Worm (Caenorhabditis elegans) whole organism, L2 larva: ENCODE measurements around the gene let-756.

Source experiments
- C34F6.9 ChIP-seq: fragments of 150-350 bp; optimal IDR thresholded peaks from 2 replicates; lab custom pipeline; 2014; ENCODE audit warnings: missing biosample characterization, missing genetic modification characterization
- F13H6.1 ChIP-seq: sonication (generic microtip); optimal IDR thresholded peaks from 2 replicates; lab custom pipeline; 2016; ENCODE audit warnings: missing genetic modification characterization, missing compliant biosample characterization
- ZK546.5 ChIP-seq: sonication (generic microtip); optimal IDR thresholded peaks from 2 replicates; lab custom pipeline; 2017; ENCODE audit warnings: missing biosample characterization, missing genetic modification characterization
- aly-2 ChIP-seq: fragments of 150-350 bp; optimal IDR thresholded peaks from 2 replicates; lab custom pipeline; 2014; ENCODE audit warnings: missing biosample characterization, missing genetic modification characterization
- ama-1 ChIP-seq: fragments of 150-350 bp; optimal IDR thresholded peaks from 2 replicates; lab custom pipeline; 2018; ENCODE audit warnings: inconsistent platforms
- blmp-1 ChIP-seq: sonication (generic microtip); optimal IDR thresholded peaks from 2 replicates; lab custom pipeline; 2017; ENCODE audit warnings: missing genetic modification characterization, mild to moderate bottlenecking, missing compliant biosample characterization, antibody characterized with exemption, moderate library complexity; ENCODE audit not compliant: insufficient read depth
- ceh-16 ChIP-seq: fragments of 150-350 bp; optimal IDR thresholded peaks from 2 replicates; lab custom pipeline; 2014; ENCODE audit warnings: missing biosample characterization, missing genetic modification characterization
- ceh-82 ChIP-seq: fragments of 150-350 bp; optimal IDR thresholded peaks from 2 replicates; lab custom pipeline; 2014; ENCODE audit warnings: missing biosample characterization, missing genetic modification characterization
- crh-2 ChIP-seq: sonication (generic microtip); optimal IDR thresholded peaks from 2 replicates; lab custom pipeline; 2017; ENCODE audit warnings: missing biosample characterization, missing genetic modification characterization
- egl-27 ChIP-seq: sonication (generic microtip); optimal IDR thresholded peaks from 3 replicates; lab custom pipeline; 2017; ENCODE audit warnings: missing biosample characterization, missing genetic modification reagents, missing genetic modification characterization
- elt-1 ChIP-seq: fragments of 150-350 bp; optimal IDR thresholded peaks from 2 replicates; lab custom pipeline; 2014; ENCODE audit warnings: missing biosample characterization, missing genetic modification characterization
- elt-3 ChIP-seq: sonication (generic microtip); optimal IDR thresholded peaks from 2 replicates; lab custom pipeline; 2017; ENCODE audit warnings: missing biosample characterization, missing genetic modification characterization
- fos-1 ChIP-seq: fragments of 150-350 bp; optimal IDR thresholded peaks from 2 replicates; lab custom pipeline; 2014; ENCODE audit warnings: missing biosample characterization, missing genetic modification characterization
- gmeb-1 ChIP-seq: fragments of 150-350 bp; optimal IDR thresholded peaks from 2 replicates; lab custom pipeline; 2014; ENCODE audit warnings: missing biosample characterization, missing genetic modification characterization
- lin-11 ChIP-seq: fragments of 150-350 bp; sonication (generic microtip); optimal IDR thresholded peaks from 2 replicates; lab custom pipeline; 2014; ENCODE audit warnings: missing biosample characterization, missing genetic modification characterization, inconsistent platforms, mixed read lengths
- lin-13 ChIP-seq: fragments of 150-350 bp; optimal IDR thresholded peaks from 2 replicates; lab custom pipeline; 2014; ENCODE audit warnings: missing biosample characterization, missing genetic modification reagents, missing genetic modification characterization
- lsy-2 ChIP-seq, 2 experiments: fragments of 150-350 bp in 1 of 2; sonication (generic microtip) in 1 of 2; optimal IDR thresholded peaks; 2 replicates each; lab custom pipeline; 2014 to 2017; ENCODE audit warnings: missing biosample characterization in 2 of 2, missing genetic modification characterization in 2 of 2
- mbf-1 ChIP-seq: sonication (generic microtip); optimal IDR thresholded peaks from 2 replicates; lab custom pipeline; 2017; ENCODE audit warnings: missing biosample characterization, missing genetic modification characterization
- mdl-1 ChIP-seq, 2 experiments: fragments of 150-350 bp in 1 of 2; sonication (generic microtip) in 1 of 2; optimal IDR thresholded peaks; 2 replicates each; lab custom pipeline; 2017; ENCODE audit warnings: missing biosample characterization in 2 of 2, missing genetic modification characterization in 2 of 2
- nhr-10 ChIP-seq: sonication (generic microtip); optimal IDR thresholded peaks from 2 replicates; lab custom pipeline; 2017; ENCODE audit warnings: missing biosample characterization, missing genetic modification characterization
- nhr-11 ChIP-seq: fragments of 150-350 bp; optimal IDR thresholded peaks from 2 replicates; lab custom pipeline; 2014; ENCODE audit warnings: missing biosample characterization, missing genetic modification characterization
- nhr-12 ChIP-seq: fragments of 150-350 bp; optimal IDR thresholded peaks from 2 replicates; lab custom pipeline; 2014; ENCODE audit warnings: missing biosample characterization, missing genetic modification characterization
- nhr-129 ChIP-seq: fragments of 150-350 bp; optimal IDR thresholded peaks from 2 replicates; lab custom pipeline; 2014; ENCODE audit warnings: missing biosample characterization, missing genetic modification characterization
- nhr-21 ChIP-seq: fragments of 150-350 bp; optimal IDR thresholded peaks from 2 replicates; lab custom pipeline; 2014; ENCODE audit warnings: missing biosample characterization, missing genetic modification characterization
- nhr-25 ChIP-seq: fragments of 150-350 bp; sonication (generic microtip); optimal IDR thresholded peaks from 3 replicates; lab custom pipeline; 2014; ENCODE audit warnings: missing biosample characterization, missing genetic modification characterization
- nhr-6 ChIP-seq: fragments of 150-350 bp; optimal IDR thresholded peaks from 2 replicates; lab custom pipeline; 2014; ENCODE audit warnings: missing biosample characterization, missing genetic modification characterization
- nhr-77 ChIP-seq: fragments of 150-350 bp; optimal IDR thresholded peaks from 2 replicates; lab custom pipeline; 2014; ENCODE audit warnings: missing biosample characterization, missing genetic modification characterization
- peb-1 ChIP-seq: fragments of 150-350 bp; optimal IDR thresholded peaks from 2 replicates; lab custom pipeline; 2014; ENCODE audit warnings: missing biosample characterization, missing genetic modification characterization
- skn-1 ChIP-seq: sonication (generic microtip); optimal IDR thresholded peaks from 2 replicates; lab custom pipeline; 2017; ENCODE audit warnings: missing biosample characterization, missing genetic modification characterization
- sma-3 ChIP-seq: sonication (generic microtip); optimal IDR thresholded peaks from 2 replicates; lab custom pipeline; 2016; ENCODE audit warnings: missing genetic modification reagents, missing genetic modification characterization, missing compliant biosample characterization
- snpc-4 ChIP-seq: fragments of 150-350 bp; optimal IDR thresholded peaks from 2 replicates; lab custom pipeline; 2014; ENCODE audit warnings: missing biosample characterization, missing genetic modification characterization
- unc-39 ChIP-seq: fragments of 150-350 bp; optimal IDR thresholded peaks from 2 replicates; lab custom pipeline; 2014; ENCODE audit warnings: missing biosample characterization, missing genetic modification characterization
- unc-55 ChIP-seq: fragments of 150-350 bp; sonication (generic microtip); optimal IDR thresholded peaks from 3 replicates; lab custom pipeline; 2014; ENCODE audit warnings: missing biosample characterization, missing genetic modification reagents, missing genetic modification characterization
- unc-62 ChIP-seq: fragments of 150-350 bp; optimal IDR thresholded peaks from 2 replicates; lab custom pipeline; 2014; ENCODE audit warnings: missing biosample characterization, missing genetic modification reagents, missing genetic modification characterization
- zag-1 ChIP-seq: fragments of 150-350 bp; optimal IDR thresholded peaks from 2 replicates; lab custom pipeline; 2014; ENCODE audit warnings: missing biosample characterization, missing genetic modification characterization
- ztf-1 ChIP-seq: fragments of 200-800 bp; sonication (Bioruptor generic); conservative IDR thresholded peaks from 2 replicates; pipeline ENCODE4 v1.3.6; 2022; ENCODE audit warnings: missing genetic modification characterization, missing compliant biosample characterization
- ztf-11 ChIP-seq: sonication (generic microtip); optimal IDR thresholded peaks from 2 replicates; lab custom pipeline; 2017; ENCODE audit warnings: missing biosample characterization, missing genetic modification characterization

Gene let-756

DNA sequence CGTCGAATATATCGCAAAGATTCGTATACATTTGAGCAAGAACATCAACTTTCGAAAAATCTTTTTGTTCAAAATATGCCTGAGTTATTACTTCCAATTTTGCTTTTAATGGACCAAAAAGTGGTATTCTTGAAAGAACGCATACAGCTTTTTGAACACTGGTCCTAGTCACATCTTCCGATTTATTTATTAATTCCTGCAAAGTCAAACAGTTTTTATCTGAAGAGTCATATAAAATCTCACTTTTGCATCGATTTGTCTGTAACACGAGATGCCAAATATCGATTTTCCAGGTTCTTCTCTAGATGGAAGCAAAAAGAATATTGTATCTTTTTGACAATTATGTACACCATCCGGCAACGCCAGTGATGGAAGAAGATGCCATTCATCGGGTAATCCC lies 42.9 kb downstream of the let-756 start:
- TF ChIP-seq nhr-12 (tag; lab: Kevin White, UChicago) (no peak), elt-1 (tag; lab: Kevin White, UChicago) (no peak), lin-13 (no peak), C34F6.9 (tag; lab: Kevin White, UChicago) (no peak), nhr-21 (tag; lab: Kevin White, UChicago) (no peak), ZK546.5 (tag; lab: Kevin White, UChicago) (no peak), lsy-2 (tag; optimal IDR thresholded peaks at IDR 0.05; lab: Kevin White, UChicago) (no peak), blmp-1 (no peak), lin-11 (tag; lab: Kevin White, UChicago) (no peak), ceh-16 (tag; lab: Kevin White, UChicago) (no peak), nhr-77 (tag; lab: Kevin White, UChicago) (no peak), ama-1 (lab: Kevin White, UChicago) (no peak), nhr-25 (tag; lab: Kevin White, UChicago) (no peak)

- TF ChIP-seq nhr-25 (tag; lab: Kevin White, UChicago) (no peak), ztf-11 (tag; lab: Kevin White, UChicago) (no peak), fos-1 (tag; lab: Kevin White, UChicago) (no peak), mdl-1 (tag; optimal IDR thresholded peaks at IDR 0.05; lab: Kevin White, UChicago) (no peak), gmeb-1 (tag; lab: Kevin White, UChicago) (no peak), unc-62 (GFP tag; lab: Kevin White, UChicago) (no peak), ztf-1 (GFP tag; lab: Robert Waterston, UW) (no peak), nhr-10 (tag; lab: Kevin White, UChicago) (no peak), peb-1 (tag; lab: Kevin White, UChicago) (no peak), lsy-2 (tag; optimal IDR thresholded peaks at IDR 0.05; lab: Kevin White, UChicago) (no peak), zag-1 (tag; lab: Kevin White, UChicago) (no peak), unc-39 (no peak), snpc-4 (tag; lab: Kevin White, UChicago) (no peak), nhr-11 (tag; lab: Kevin White, UChicago) (no peak), skn-1 (tag; lab: Kevin White, UChicago) (no peak), F13H6.1 (tag; lab: Kevin White, UChicago) (no peak), aly-2 (no peak), sma-3 (GFP tag; lab: Kevin White, UChicago) (no peak)
These were observed 43.7 kb downstream of the let-756 start, which contains the start of gene T26A5.6 for ce11 chrIII:6450596-6450995. Gene T26A5.6 (minus strand): TSS chrIII:6450696.

ce11 chrIII:6452278-6452677 lies 45.3 kb downstream of the let-756 start, which contains the start of gene set-1:
Gene set-1 (minus strand): TSS chrIII:6452378.
- TF ChIP-seq nhr-129 (tag; lab: Kevin White, UChicago) (no peak), nhr-6 (tag; lab: Kevin White, UChicago) (no peak), elt-3 (tag; lab: Kevin White, UChicago) (no peak), nhr-11 (tag; lab: Kevin White, UChicago) (no peak), nhr-21 (tag; lab: Kevin White, UChicago) (no peak), fos-1 (tag; lab: Kevin White, UChicago) (no peak), ztf-11 (tag; lab: Kevin White, UChicago) (no peak), lin-13 (no peak), crh-2 (tag; lab: Kevin White, UChicago) (no peak), elt-1 (tag; lab: Kevin White, UChicago) (no peak), egl-27 (tag; lab: Kevin White, UChicago) (no peak), lsy-2 (tag; optimal IDR thresholded peaks at IDR 0.05; lab: Kevin White, UChicago) (no peak), ceh-82 (no peak), ZK546.5 (tag; lab: Kevin White, UChicago) (no peak), mbf-1 (tag; lab: Kevin White, UChicago) (no peak), mdl-1 (tag; optimal IDR thresholded peaks at IDR 0.05; lab: Kevin White, UChicago) (no peak)

DNA sequence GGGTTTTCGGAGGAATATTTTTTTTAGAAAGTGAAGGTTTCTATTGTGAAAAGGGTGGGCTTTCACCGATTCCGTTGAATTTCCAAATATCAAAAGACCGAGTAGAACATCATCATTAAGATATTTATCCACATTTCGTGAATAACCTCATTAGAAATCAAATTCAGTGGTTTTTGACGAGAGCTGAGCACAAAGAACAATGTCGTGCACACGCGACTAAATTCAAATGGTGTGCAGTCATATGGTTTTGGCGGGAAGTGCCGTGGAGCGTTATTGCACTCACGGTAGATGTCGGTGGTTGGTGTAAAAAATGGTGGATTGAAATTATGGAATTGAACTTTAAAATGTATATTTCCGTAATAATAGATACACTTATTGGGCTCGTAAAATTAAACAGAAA lies 45.8 kb downstream of the let-756 start:
- TF ChIP-seq lsy-2 (tag; optimal IDR thresholded peaks at IDR 0.05; lab: Kevin White, UChicago) (peak in 1 of 2 experiments; percentile 15), C34F6.9 (tag; lab: Kevin White, UChicago) (peak; percentile 38), nhr-129 (tag; lab: Kevin White, UChicago) (peak; percentile 25), unc-55 (GFP tag; lab: Kevin White, UChicago) (peak; percentile 40), ceh-82 (no peak), unc-39 (no peak)
